Worm (Caenorhabditis elegans) whole organism, L3 larva: ENCODE results near the gene W10G6.6.

Source experiments
- R02D3.7 ChIP-seq: fragments of 150-350 bp; optimal IDR thresholded peaks from 2 replicates; lab custom pipeline; 2014; ENCODE audit warnings: missing biosample characterization, missing genetic modification characterization
- ZK546.5 ChIP-seq: sonication (generic microtip); optimal IDR thresholded peaks from 2 replicates; lab custom pipeline; 2017; ENCODE audit warnings: missing biosample characterization, missing genetic modification characterization
- aly-2 ChIP-seq: fragments of 150-350 bp; optimal IDR thresholded peaks from 2 replicates; lab custom pipeline; 2014; ENCODE audit warnings: missing biosample characterization, missing genetic modification characterization
- ama-1 ChIP-seq: fragments of 150-350 bp; optimal IDR thresholded peaks from 2 replicates; lab custom pipeline; 2018
- ceh-16 ChIP-seq: sonication (generic microtip); optimal IDR thresholded peaks from 2 replicates; lab custom pipeline; 2017; ENCODE audit warnings: missing biosample characterization, missing genetic modification characterization
- ceh-28 ChIP-seq: fragments of 150-350 bp; optimal IDR thresholded peaks from 2 replicates; lab custom pipeline; 2014; ENCODE audit warnings: missing biosample characterization, missing genetic modification reagents, missing genetic modification characterization
- ceh-82 ChIP-seq: fragments of 150-350 bp; optimal IDR thresholded peaks from 2 replicates; lab custom pipeline; 2014; ENCODE audit warnings: missing biosample characterization, missing genetic modification characterization
- ceh-9 ChIP-seq: sonication (generic microtip); optimal IDR thresholded peaks from 2 replicates; lab custom pipeline; 2018; ENCODE audit warnings: missing biosample characterization, missing genetic modification characterization
- daf-12 ChIP-seq: fragments of 150-350 bp; optimal IDR thresholded peaks from 2 replicates; lab custom pipeline; 2014; ENCODE audit warnings: missing biosample characterization, missing genetic modification reagents, missing genetic modification characterization
- egl-27 ChIP-seq: sonication (generic microtip); optimal IDR thresholded peaks from 4 replicates; lab custom pipeline; 2017; ENCODE audit warnings: missing biosample characterization, missing genetic modification reagents, missing genetic modification characterization
- egl-5 ChIP-seq: fragments of 150-350 bp; optimal IDR thresholded peaks from 2 replicates; lab custom pipeline; 2017; ENCODE audit warnings: missing biosample characterization, missing genetic modification reagents, missing genetic modification characterization, inconsistent platforms
- elt-1 ChIP-seq: fragments of 150-350 bp; optimal IDR thresholded peaks from 2 replicates; lab custom pipeline; 2014; ENCODE audit warnings: missing biosample characterization, missing genetic modification characterization
- elt-2 ChIP-seq: sonication (generic microtip); optimal IDR thresholded peaks from 2 replicates; lab custom pipeline; 2016; ENCODE audit warnings: missing genetic modification reagents, mild to moderate bottlenecking, missing genetic modification characterization, missing compliant biosample characterization
- elt-3 ChIP-seq, 3 experiments: fragments of 150-350 bp in 1 of 3; sonication (generic microtip) in 2 of 3; optimal IDR thresholded peaks; 2 replicates in 2 of 3; 4 replicates in 1 of 3; lab custom pipeline; 2014 to 2017; ENCODE audit warnings: missing biosample characterization in 3 of 3, missing genetic modification characterization in 3 of 3
- eor-1 ChIP-seq, 2 experiments: fragments of 150-350 bp; optimal IDR thresholded peaks; 2 replicates each; lab custom pipeline; 2014 to 2018; ENCODE audit warnings: missing biosample characterization in 2 of 2, missing genetic modification characterization in 2 of 2
- fkh-10 ChIP-seq: sonication (generic microtip); optimal IDR thresholded peaks from 2 replicates; lab custom pipeline; 2017; ENCODE audit warnings: missing biosample characterization, missing genetic modification reagents, missing genetic modification characterization
- fkh-2 ChIP-seq: fragments of 150-350 bp; optimal IDR thresholded peaks from 2 replicates; lab custom pipeline; 2014; ENCODE audit warnings: missing biosample characterization, missing genetic modification reagents, missing genetic modification characterization
- fos-1 ChIP-seq: fragments of 150-350 bp; optimal IDR thresholded peaks from 2 replicates; lab custom pipeline; 2014; ENCODE audit warnings: missing biosample characterization, missing genetic modification characterization
- hmg-11 ChIP-seq: sonication (generic microtip); optimal IDR thresholded peaks from 2 replicates; lab custom pipeline; 2016; ENCODE audit warnings: missing genetic modification characterization, missing compliant biosample characterization
- jun-1 ChIP-seq: fragments of 150-350 bp; optimal IDR thresholded peaks from 2 replicates; lab custom pipeline; 2014; ENCODE audit warnings: missing biosample characterization, missing genetic modification reagents, missing genetic modification characterization
- lin-15B ChIP-seq: fragments of 150-350 bp; optimal IDR thresholded peaks from 2 replicates; lab custom pipeline; 2014; ENCODE audit warnings: missing biosample characterization, missing genetic modification characterization
- lin-39 ChIP-seq: fragments of 150-350 bp; optimal IDR thresholded peaks from 2 replicates; lab custom pipeline; 2018; ENCODE audit warnings: missing biosample characterization, missing genetic modification reagents, missing genetic modification characterization
- lsy-12 ChIP-seq: sonication (generic microtip); optimal IDR thresholded peaks from 2 replicates; lab custom pipeline; 2016; ENCODE audit warnings: mild to moderate bottlenecking, missing genetic modification characterization, missing compliant biosample characterization
- mdl-1 ChIP-seq: fragments of 150-350 bp; optimal IDR thresholded peaks from 2 replicates; lab custom pipeline; 2014; ENCODE audit warnings: missing biosample characterization, missing genetic modification characterization
- mml-1 ChIP-seq: fragments of 150-350 bp; sonication (generic microtip); optimal IDR thresholded peaks from 3 replicates; lab custom pipeline; 2014; ENCODE audit warnings: missing biosample characterization, missing genetic modification characterization
- nfya-1 ChIP-seq: sonication (generic microtip); optimal IDR thresholded peaks from 2 replicates; lab custom pipeline; 2017; ENCODE audit warnings: missing genetic modification characterization, mild to moderate bottlenecking, missing compliant biosample characterization, antibody characterized with exemption, moderate library complexity; ENCODE audit not compliant: insufficient read depth
- nhr-11 ChIP-seq: fragments of 150-350 bp; optimal IDR thresholded peaks from 2 replicates; lab custom pipeline; 2014; ENCODE audit warnings: missing biosample characterization, missing genetic modification characterization
- nhr-12 ChIP-seq: fragments of 150-350 bp; optimal IDR thresholded peaks from 2 replicates; lab custom pipeline; 2014; ENCODE audit warnings: missing biosample characterization, missing genetic modification characterization
- nhr-23 ChIP-seq: fragments of 150-350 bp; optimal IDR thresholded peaks from 2 replicates; lab custom pipeline; 2014; ENCODE audit warnings: missing biosample characterization, missing genetic modification reagents, missing genetic modification characterization
- nhr-237 ChIP-seq: fragments of 150-350 bp; optimal IDR thresholded peaks from 2 replicates; lab custom pipeline; 2014; ENCODE audit warnings: missing biosample characterization, missing genetic modification characterization
- nhr-25 ChIP-seq: sonication (generic microtip); optimal IDR thresholded peaks from 2 replicates; lab custom pipeline; 2017; ENCODE audit warnings: missing biosample characterization, missing genetic modification characterization
- nhr-28 ChIP-seq: fragments of 150-350 bp; optimal IDR thresholded peaks from 2 replicates; lab custom pipeline; 2014; ENCODE audit warnings: missing biosample characterization, missing genetic modification characterization
- nhr-43 ChIP-seq: sonication (generic microtip); optimal IDR thresholded peaks from 2 replicates; lab custom pipeline; 2016; ENCODE audit warnings: mild to moderate bottlenecking, missing genetic modification characterization, missing compliant biosample characterization; ENCODE audit not compliant: poor library complexity, severe bottlenecking
- nhr-67 ChIP-seq: fragments of 150-350 bp; optimal IDR thresholded peaks from 2 replicates; lab custom pipeline; 2014; ENCODE audit warnings: missing biosample characterization, missing genetic modification characterization
- nhr-76 ChIP-seq: fragments of 150-350 bp; sonication (generic microtip); optimal IDR thresholded peaks from 5 replicates; lab custom pipeline; 2014; ENCODE audit warnings: missing biosample characterization, missing genetic modification characterization
- nhr-77 ChIP-seq: fragments of 150-350 bp; optimal IDR thresholded peaks from 2 replicates; lab custom pipeline; 2014; ENCODE audit warnings: missing biosample characterization, missing genetic modification characterization
- pha-4 ChIP-seq: fragments of 150-350 bp; optimal IDR thresholded peaks from 2 replicates; lab custom pipeline; 2014; ENCODE audit warnings: missing biosample characterization, missing genetic modification reagents, missing genetic modification characterization
- pqm-1 ChIP-seq: fragments of 150-350 bp; optimal IDR thresholded peaks from 2 replicates; lab custom pipeline; 2017; ENCODE audit warnings: missing biosample characterization, missing genetic modification characterization, inconsistent platforms
- sea-2 ChIP-seq: fragments of 150-350 bp; sonication (generic microtip); optimal IDR thresholded peaks from 4 replicates; lab custom pipeline; 2014; ENCODE audit warnings: missing biosample characterization, missing genetic modification reagents, missing genetic modification characterization
- skn-1 ChIP-seq: fragments of 150-350 bp; optimal IDR thresholded peaks from 2 replicates; lab custom pipeline; 2014; ENCODE audit warnings: missing biosample characterization, missing genetic modification characterization
- snpc-4 ChIP-seq: fragments of 150-350 bp; optimal IDR thresholded peaks from 2 replicates; lab custom pipeline; 2014; ENCODE audit warnings: missing biosample characterization, missing genetic modification characterization
- tbx-2 ChIP-seq: sonication (generic microtip); optimal IDR thresholded peaks from 2 replicates; lab custom pipeline; 2016; ENCODE audit warnings: mild to moderate bottlenecking, missing genetic modification characterization, missing compliant biosample characterization
- unc-39 ChIP-seq: sonication (generic microtip); optimal IDR thresholded peaks from 4 replicates; lab custom pipeline; 2017; ENCODE audit warnings: missing biosample characterization, missing genetic modification characterization
- unc-62 ChIP-seq: fragments of 150-350 bp; sonication (generic microtip); optimal IDR thresholded peaks from 4 replicates; lab custom pipeline; 2014; ENCODE audit warnings: missing biosample characterization, missing genetic modification reagents, missing genetic modification characterization
- zag-1 ChIP-seq: fragments of 150-350 bp; optimal IDR thresholded peaks from 2 replicates; lab custom pipeline; 2014; ENCODE audit warnings: missing biosample characterization, missing genetic modification characterization
- ztf-11 ChIP-seq: fragments of 150-350 bp; optimal IDR thresholded peaks from 2 replicates; lab custom pipeline; 2014; ENCODE audit warnings: missing biosample characterization, missing genetic modification characterization
- ztf-4 ChIP-seq: fragments of 150-350 bp; optimal IDR thresholded peaks from 2 replicates; lab custom pipeline; 2014; ENCODE audit warnings: missing biosample characterization, missing genetic modification characterization

Gene W10G6.6

DNA sequence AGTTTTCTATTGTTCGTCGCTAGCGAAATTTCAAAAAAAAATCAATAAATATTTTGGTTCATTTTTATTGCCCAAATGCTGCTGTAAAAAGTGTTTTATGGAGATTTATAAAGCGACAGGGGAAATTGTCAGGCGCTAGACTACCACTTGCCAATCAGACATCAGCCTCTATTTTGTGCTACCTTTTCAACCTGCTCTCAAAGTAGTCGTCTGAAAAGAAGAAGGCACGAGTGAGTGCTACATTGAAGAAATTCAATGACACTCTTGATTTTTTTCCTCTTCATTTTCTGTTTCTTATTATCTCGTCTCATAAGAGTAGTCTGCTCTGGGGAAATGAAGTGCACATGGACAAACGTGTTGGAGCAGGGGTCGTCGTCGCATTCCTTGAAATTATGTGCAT lies 44.7 kb downstream of the W10G6.6 start:
- TF ChIP-seq mml-1: no peak
- peak; percentile 50 for TF ChIP-seq nhr-11 (tag; lab: Kevin White, UChicago)
- TF ChIP-seq zag-1 (tag; lab: Kevin White, UChicago): no peak
- TF ChIP-seq fos-1 (tag; lab: Kevin White, UChicago): no peak
- TF ChIP-seq egl-5 (tag; lab: Kevin White, UChicago): peak; percentile 20
- TF ChIP-seq pqm-1 (tag; lab: Kevin White, UChicago): peak; percentile 12
- peak; percentile 61 for TF ChIP-seq fkh-10 (GFP tag; lab: Kevin White, UChicago)
- TF ChIP-seq hmg-11 (tag; lab: Kevin White, UChicago): peak; percentile 77
- TF ChIP-seq snpc-4 (tag; lab: Kevin White, UChicago): peak; percentile 60
- TF ChIP-seq tbx-2: peak; percentile 84
- peak; percentile 44 for TF ChIP-seq nhr-43 (tag; lab: Kevin White, UChicago)
- no peak for TF ChIP-seq ceh-9
- no peak for TF ChIP-seq egl-27 (tag; lab: Kevin White, UChicago)
- TF ChIP-seq R02D3.7: peak; percentile 48
- peak; percentile 74 for TF ChIP-seq pha-4 (tag; lab: Kevin White, UChicago)
- TF ChIP-seq elt-3 (tag; optimal IDR thresholded peaks at IDR 0.05; lab: Kevin White, UChicago): no peak
- TF ChIP-seq ztf-4: no peak
- no peak for TF ChIP-seq sea-2 (GFP tag; lab: Kevin White, UChicago)
- no peak for TF ChIP-seq nhr-76 (tag; lab: Kevin White, UChicago)
- peak; percentile 81 for TF ChIP-seq jun-1 (tag; lab: Kevin White, UChicago)
- no peak for TF ChIP-seq fkh-2 (tag; lab: Kevin White, UChicago)
- TF ChIP-seq lin-15B (tag; lab: Kevin White, UChicago): no peak
- TF ChIP-seq ama-1 (lab: Kevin White, UChicago): no peak
- peak; percentile 72 for TF ChIP-seq skn-1
- TF ChIP-seq nhr-67 (tag; lab: Kevin White, UChicago): no peak
- TF ChIP-seq elt-2 (tag; lab: Kevin White, UChicago): peak; percentile 50
- TF ChIP-seq daf-12: no peak
- peak; percentile 49 for TF ChIP-seq ceh-82 (tag; lab: Kevin White, UChicago)
- TF ChIP-seq unc-62 (GFP tag; lab: Kevin White, UChicago): no peak
- no peak for TF ChIP-seq aly-2 (tag; lab: Kevin White, UChicago)
- no peak for TF ChIP-seq eor-1 (tag; optimal IDR thresholded peaks at IDR 0.05; lab: Kevin White, UChicago)
- peak; percentile 56 for TF ChIP-seq nhr-23 (tag; lab: Kevin White, UChicago)
- TF ChIP-seq lsy-12 (tag; lab: Kevin White, UChicago): peak; percentile 15
- TF ChIP-seq ztf-11 (tag; lab: Kevin White, UChicago): no peak
- TF ChIP-seq nhr-25 (tag; lab: Kevin White, UChicago): peak; percentile 43
- TF ChIP-seq nhr-237 (tag; lab: Kevin White, UChicago): no peak
- TF ChIP-seq mdl-1: no peak
- TF ChIP-seq lin-39 (tag; lab: Kevin White, UChicago): peak; percentile 54
- TF ChIP-seq nhr-28: no peak
- peak; percentile 95 for TF ChIP-seq ceh-28
- peak; percentile 54 for TF ChIP-seq nfya-1 (tag; lab: Kevin White, UChicago)
- TF ChIP-seq ZK546.5 (tag; lab: Kevin White, UChicago): no peak
- TF ChIP-seq nhr-12 (tag; lab: Kevin White, UChicago): no peak
- no peak for TF ChIP-seq unc-39 (tag; lab: Kevin White, UChicago)
- TF ChIP-seq elt-1: no peak
- no peak for TF ChIP-seq ceh-16 (tag; lab: Kevin White, UChicago)
- peak; percentile 39 for TF ChIP-seq nhr-77 (tag; lab: Kevin White, UChicago)
